Fruit fly (Drosophila melanogaster) whole organism, embryonic: ENCODE results near the gene slif.

Experiments
- CG14014 ChIP-seq: fragments of 200-800 bp; sonication (Bioruptor generic); IDR thresholded peaks from 2 replicates; pipeline ENCODE4 v1.3.6; 2022; ENCODE audit warnings: missing biosample characterization, missing genetic modification characterization
- CG15479 ChIP-seq: fragments of 200-800 bp; sonication (Bioruptor generic); optimal IDR thresholded peaks from 3 replicates; lab custom pipeline; 2019; ENCODE audit warnings: missing biosample characterization, mild to moderate bottlenecking, missing genetic modification characterization, moderate library complexity
- CG15696 ChIP-seq: fragments of 200-800 bp; sonication (Bioruptor generic); optimal IDR thresholded peaks from 2 replicates; lab custom pipeline; 2019; ENCODE audit warnings: missing biosample characterization, mild to moderate bottlenecking, missing genetic modification characterization, moderate library complexity
- CG16815 ChIP-seq: fragments of 200-800 bp; sonication (Bioruptor generic); optimal IDR thresholded peaks from 3 replicates; lab custom pipeline; 2017; ENCODE audit warnings: missing biosample characterization, mild to moderate bottlenecking, missing genetic modification characterization
- CG2129 ChIP-seq: fragments of 200-800 bp; sonication (Bioruptor generic); IDR thresholded peaks from 2 replicates; pipeline ENCODE4 v1.3.6; 2022; ENCODE audit warnings: missing biosample characterization, missing genetic modification characterization; ENCODE audit not compliant: partially characterized antibody
- CG2199 ChIP-seq: fragments of 200-800 bp; sonication (Bioruptor generic); IDR thresholded peaks from 3 replicates; pipeline ENCODE4 v1.3.6; 2022; ENCODE audit warnings: missing biosample characterization, missing genetic modification characterization
- CG30020 ChIP-seq: fragments of 200-800 bp; optimal IDR thresholded peaks from 2 replicates; lab custom pipeline; 2019; ENCODE audit warnings: missing biosample characterization, mild to moderate bottlenecking, missing genetic modification characterization, moderate library complexity
- CG3163 ChIP-seq: fragments of 200-800 bp; sonication (Bioruptor generic); optimal IDR thresholded peaks from 3 replicates; lab custom pipeline; 2016; ENCODE audit warnings: missing biosample characterization, missing genetic modification characterization
- CG3281 ChIP-seq: fragments of 200-800 bp; sonication (Bioruptor generic); optimal IDR thresholded peaks from 3 replicates; lab custom pipeline; 2017; ENCODE audit warnings: missing biosample characterization, mild to moderate bottlenecking, missing genetic modification characterization
- CG7357 ChIP-seq: fragments of 200-800 bp; sonication (Bioruptor generic); IDR thresholded peaks from 3 replicates; pipeline ENCODE4 v1.3.6; 2022; ENCODE audit warnings: missing biosample characterization, missing genetic modification characterization
- CG7372 ChIP-seq: fragments of 200-800 bp; sonication (Bioruptor generic); IDR thresholded peaks from 2 replicates; pipeline ENCODE4 v1.3.6; 2022; ENCODE audit warnings: missing biosample characterization, missing genetic modification characterization
- CG8478 ChIP-seq: fragments of >200 bp; optimal IDR thresholded peaks from 2 replicates; lab custom pipeline; 2018
- CG9727 ChIP-seq: fragments of 200-800 bp; sonication (Bioruptor generic); optimal IDR thresholded peaks from 3 replicates; lab custom pipeline; 2017; ENCODE audit warnings: missing biosample characterization, mild to moderate bottlenecking, missing genetic modification characterization
- CG9817 ChIP-seq: fragments of 200-800 bp; sonication (Bioruptor generic); optimal IDR thresholded peaks from 2 replicates; lab custom pipeline; 2018; ENCODE audit warnings: missing biosample characterization, mild to moderate bottlenecking, missing genetic modification characterization, moderate library complexity
- D ChIP-seq, 2 experiments: fragments of 200-800 bp in 1 of 2; fragments of >200 bp in 1 of 2; sonication (Bioruptor generic) in 1 of 2; optimal IDR thresholded peaks; 2 replicates in 1 of 2; 3 replicates in 1 of 2; lab custom pipeline; 2017; ENCODE audit warnings: mild to moderate bottlenecking in 1 of 2, missing biosample characterization in 1 of 2, missing genetic modification characterization in 1 of 2, missing genetic modification reagents in 1 of 2
- Drgx ChIP-seq: fragments of 200-800 bp; sonication (Bioruptor generic); IDR thresholded peaks from 2 replicates; pipeline ENCODE4 v1.3.6; 2022; ENCODE audit warnings: missing biosample characterization, missing genetic modification characterization
- Hr78 ChIP-seq, 2 experiments: fragments of 200-800 bp in 1 of 2; fragments of >200 bp in 1 of 2; sonication (Bioruptor generic) in 1 of 2; optimal IDR thresholded peaks; 2 replicates each; lab custom pipeline; 2017 to 2019; ENCODE audit warnings: missing biosample characterization in 2 of 2, missing genetic modification characterization in 2 of 2, mild to moderate bottlenecking in 1 of 2, moderate library complexity in 1 of 2
- Kr ChIP-seq: fragments of 200-800 bp; sonication (Bioruptor generic); optimal IDR thresholded peaks from 2 replicates; lab custom pipeline; 2017; ENCODE audit warnings: missing biosample characterization, mild to moderate bottlenecking, missing genetic modification characterization
- Mrtf ChIP-seq: fragments of 200-800 bp; sonication (Bioruptor generic); IDR thresholded peaks from 3 replicates; pipeline ENCODE4 v1.3.6; 2022; ENCODE audit warnings: missing biosample characterization, missing genetic modification characterization
- Neu2 ChIP-seq: fragments of 200-800 bp; sonication (Bioruptor generic); optimal IDR thresholded peaks from 3 replicates; lab custom pipeline; 2016; ENCODE audit warnings: missing biosample characterization, missing genetic modification characterization, borderline replicate concordance
- Nf-YC ChIP-seq: fragments of 200-800 bp; optimal IDR thresholded peaks from 3 replicates; lab custom pipeline; 2019; ENCODE audit warnings: missing biosample characterization, mild to moderate bottlenecking, missing genetic modification characterization, moderate library complexity
- Scr ChIP-seq: fragments of 200-800 bp; sonication (Bioruptor generic); IDR thresholded peaks from 2 replicates; pipeline ENCODE4 v1.3.6; 2022; ENCODE audit warnings: missing biosample characterization, missing genetic modification characterization; ENCODE audit not compliant: partially characterized antibody
- Trl ChIP-seq, 3 experiments: fragments of >200 bp in 2 of 3; fragments of 200-800 bp in 1 of 3; sonication (Bioruptor generic) in 1 of 3; optimal IDR thresholded peaks; 2 replicates in 1 of 3; 3 replicates in 2 of 3; lab custom pipeline; 2016 to 2017; ENCODE audit warnings: missing biosample characterization in 1 of 3, missing genetic modification characterization in 1 of 3
- ase ChIP-seq: fragments of 200-800 bp; sonication (Bioruptor generic); IDR thresholded peaks from 3 replicates; pipeline ENCODE4 v1.3.6; 2022; ENCODE audit warnings: missing biosample characterization, missing genetic modification characterization
- bab2 ChIP-seq: fragments of 200-800 bp; sonication (Bioruptor generic); optimal IDR thresholded peaks from 2 replicates; lab custom pipeline; 2016; ENCODE audit warnings: missing biosample characterization, missing genetic modification characterization
- caup ChIP-seq: fragments of 200-800 bp; sonication (Bioruptor generic); optimal IDR thresholded peaks from 3 replicates; lab custom pipeline; 2017; ENCODE audit warnings: missing biosample characterization, mild to moderate bottlenecking, missing genetic modification characterization, moderate library complexity; ENCODE audit not compliant: severe bottlenecking
- cg ChIP-seq: fragments of 200-800 bp; sonication (Bioruptor generic); optimal IDR thresholded peaks from 3 replicates; lab custom pipeline; 2019; ENCODE audit warnings: missing biosample characterization, mild to moderate bottlenecking, missing genetic modification characterization, moderate library complexity
- chinmo ChIP-seq: fragments of 200-800 bp; sonication (Bioruptor generic); IDR thresholded peaks from 4 replicates; pipeline ENCODE4 v1.3.6; 2022; ENCODE audit warnings: missing biosample characterization, missing genetic modification characterization; ENCODE audit not compliant: partially characterized antibody
- chm ChIP-seq: fragments of 200-800 bp; sonication (Bioruptor generic); IDR thresholded peaks from 2 replicates; pipeline ENCODE4 v1.3.6; 2022; ENCODE audit warnings: missing biosample characterization, missing genetic modification characterization
- corto ChIP-seq: fragments of 200-800 bp; sonication (Bioruptor generic); optimal IDR thresholded peaks from 2 replicates; lab custom pipeline; 2016; ENCODE audit warnings: missing biosample characterization, mild to moderate bottlenecking, missing genetic modification characterization, moderate library complexity
- crol ChIP-seq: fragments of 200-800 bp; sonication (Bioruptor generic); IDR thresholded peaks from 2 replicates; pipeline ENCODE4 v1.3.6; 2022; ENCODE audit warnings: missing biosample characterization, missing genetic modification characterization
- en ChIP-seq: fragments of 200-800 bp; sonication (Bioruptor generic); optimal IDR thresholded peaks from 2 replicates; lab custom pipeline; 2016; ENCODE audit warnings: missing biosample characterization, missing genetic modification characterization
- ewg ChIP-seq: fragments of 200-800 bp; sonication (Bioruptor generic); optimal IDR thresholded peaks from 3 replicates; lab custom pipeline; 2017; ENCODE audit warnings: mild to moderate bottlenecking, missing biosample characterization, missing genetic modification reagents, missing genetic modification characterization
- fru ChIP-seq: fragments of >200 bp; optimal IDR thresholded peaks from 2 replicates; lab custom pipeline; 2017
- grn ChIP-seq: fragments of 200-800 bp; sonication (Bioruptor generic); optimal IDR thresholded peaks from 3 replicates; lab custom pipeline; 2017; ENCODE audit warnings: missing biosample characterization, missing genetic modification characterization
- kay ChIP-seq: fragments of 200-800 bp; sonication (Bioruptor generic); optimal IDR thresholded peaks from 2 replicates; lab custom pipeline; 2016; ENCODE audit warnings: missing biosample characterization, missing genetic modification characterization
- nerfin-1 ChIP-seq: fragments of 200-800 bp; sonication (Bioruptor generic); optimal IDR thresholded peaks from 3 replicates; lab custom pipeline; 2019; ENCODE audit warnings: missing biosample characterization, mild to moderate bottlenecking, missing genetic modification characterization, moderate library complexity
- pros ChIP-seq: fragments of 200-800 bp; sonication (Bioruptor generic); optimal IDR thresholded peaks from 3 replicates; lab custom pipeline; 2019; ENCODE audit warnings: missing biosample characterization, mild to moderate bottlenecking, missing genetic modification characterization, moderate library complexity
- ro ChIP-seq: fragments of 200-800 bp; sonication (Bioruptor generic); IDR thresholded peaks from 2 replicates; pipeline ENCODE4 v1.3.6; 2022; ENCODE audit warnings: missing biosample characterization, missing genetic modification characterization
- shn ChIP-seq: fragments of 200-800 bp; sonication (Bioruptor generic); optimal IDR thresholded peaks from 3 replicates; lab custom pipeline; 2016; ENCODE audit warnings: missing biosample characterization, missing genetic modification characterization
- sim ChIP-seq: fragments of 200-800 bp; sonication (Bioruptor generic); IDR thresholded peaks from 2 replicates; pipeline ENCODE4 v1.3.6; 2022; ENCODE audit warnings: missing biosample characterization, missing genetic modification characterization
- slou ChIP-seq: fragments of 200-800 bp; sonication (Bioruptor generic); optimal IDR thresholded peaks from 3 replicates; lab custom pipeline; 2016; ENCODE audit warnings: missing biosample characterization, missing genetic modification characterization
- sna ChIP-seq: fragments of 200-800 bp; sonication (Bioruptor generic); IDR thresholded peaks from 2 replicates; pipeline ENCODE4 v1.3.6; 2022; ENCODE audit warnings: missing biosample characterization, missing genetic modification characterization; ENCODE audit not compliant: partially characterized antibody
- sug ChIP-seq: fragments of 200-800 bp; optimal IDR thresholded peaks from 2 replicates; lab custom pipeline; 2019; ENCODE audit warnings: missing biosample characterization, mild to moderate bottlenecking, missing genetic modification characterization, moderate library complexity
- tio ChIP-seq: fragments of 200-800 bp; sonication (Bioruptor generic); optimal IDR thresholded peaks from 2 replicates; lab custom pipeline; 2017; ENCODE audit warnings: missing biosample characterization, missing genetic modification characterization, inconsistent platforms
- tna ChIP-seq: fragments of 200-800 bp; sonication (Bioruptor generic); IDR thresholded peaks from 2 replicates; pipeline ENCODE4 v1.3.6; 2022; ENCODE audit warnings: missing biosample characterization, missing genetic modification characterization; ENCODE audit not compliant: partially characterized antibody
- unc-4 ChIP-seq: fragments of 200-800 bp; sonication (Bioruptor generic); IDR thresholded peaks from 2 replicates; pipeline ENCODE4 v1.3.6; 2022; ENCODE audit warnings: missing biosample characterization, missing genetic modification characterization; ENCODE audit not compliant: partially characterized antibody
- usp ChIP-seq: fragments of >200 bp; optimal IDR thresholded peaks from 2 replicates; lab custom pipeline; 2017; ENCODE audit warnings: missing biosample characterization, missing genetic modification characterization

The slif gene

dm6 chr3L:22901612-22902011 lies 20.8 kb downstream of the slif start, which contains the start of gene BoYb (continued):
- TF ChIP-seq tio (no peak), CG3163 (GFP tag; lab: Kevin White, UChicago) (no peak), ro (GFP tag; lab: Robert Waterston, UW) (no peak), fru (lab: Kevin White, UChicago) (no peak), CG2129 (GFP tag; lab: Robert Waterston, UW) (no peak)

dm6 chr3L:22909325-22909904 lies 28.6 kb downstream of the slif start:
- TF ChIP-seq bab2 (GFP tag; lab: Kevin White, UChicago) (no peak), sug (no peak), CG2199 (peak; percentile 59; the same call in 1 of the 3 replicates), en (GFP tag; lab: Kevin White, UChicago) (no peak), Nf-YC (tag; lab: Kevin White, UChicago) (no peak), CG7372 (GFP tag; lab: Robert Waterston, UW) (no peak), CG14014 (GFP tag; lab: Robert Waterston, UW) (no peak), CG15479 (GFP tag; lab: Kevin White, UChicago) (peak; percentile 46), unc-4 (GFP tag; lab: Robert Waterston, UW) (no peak), tna (no peak), CG16815 (GFP tag; lab: Kevin White, UChicago) (no peak), Drgx (GFP tag; lab: Robert Waterston, UW) (no peak), caup (GFP tag; lab: Kevin White, UChicago) (no peak), CG9727 (GFP tag; lab: Kevin White, UChicago) (no peak), CG7357 (no peak), CG3281 (GFP tag; lab: Kevin White, UChicago) (no peak), Mrtf (GFP tag; lab: Robert Waterston, UW) (no peak), D (optimal IDR thresholded peaks at IDR 0.05; lab: Kevin White, UChicago) (peak; percentile 43), D (GFP tag; optimal IDR thresholded peaks at IDR 0.05; lab: Kevin White, UChicago) (no peak), Trl (optimal IDR thresholded peaks at IDR 0.05; lab: Kevin White, UChicago) (peak; percentile 13 to 41), Trl (GFP tag; optimal IDR thresholded peaks at IDR 0.05; lab: Kevin White, UChicago) (no peak), ase (no peak), ewg (peak; percentile 33), CG30020 (tag; lab: Kevin White, UChicago) (no peak), Neu2 (GFP tag; lab: Kevin White, UChicago) (peak; percentile 26), chm (GFP tag; lab: Robert Waterston, UW) (no peak), grn (GFP tag; lab: Kevin White, UChicago) (no peak), shn (GFP tag; lab: Kevin White, UChicago) (no peak), nerfin-1 (peak; percentile 33), pros (GFP tag; lab: Kevin White, UChicago) (peak; percentile 59), CG8478 (peak; percentile 44), sna (GFP tag; lab: Robert Waterston, UW) (0 out of 2 replicates have a peak, but pooled peaks have one; percentile 17), crol (peak; percentile 74), Kr (GFP tag; lab: Kevin White, UChicago) (no peak), Scr (GFP tag; lab: Robert Waterston, UW) (no peak), CG9817 (tag; lab: Kevin White, UChicago) (no peak), CG15696 (tag; lab: Kevin White, UChicago) (no peak), cg (GFP tag; lab: Kevin White, UChicago) (peak; percentile 13), kay (GFP tag; lab: Kevin White, UChicago) (no peak), Hr78 (GFP tag; optimal IDR thresholded peaks at IDR 0.05; lab: Kevin White, UChicago) (no peak), usp (GFP tag; lab: Kevin White, UChicago) (no peak), slou (GFP tag; lab: Kevin White, UChicago) (no peak), corto (GFP tag; lab: Kevin White, UChicago) (no peak), chinmo (GFP tag; lab: Robert Waterston, UW) (0 out of 4 replicates have a peak, but pooled peaks have one; percentile 51), sim (GFP tag; lab: Robert Waterston, UW) (no peak)
